Fruit fly (Drosophila melanogaster): ENCODE results near the gene CG3191.
A peak's percentile ranks its signal among the peaks of the same experiment; 100 is the strongest.

CG3191 gene

DNA sequence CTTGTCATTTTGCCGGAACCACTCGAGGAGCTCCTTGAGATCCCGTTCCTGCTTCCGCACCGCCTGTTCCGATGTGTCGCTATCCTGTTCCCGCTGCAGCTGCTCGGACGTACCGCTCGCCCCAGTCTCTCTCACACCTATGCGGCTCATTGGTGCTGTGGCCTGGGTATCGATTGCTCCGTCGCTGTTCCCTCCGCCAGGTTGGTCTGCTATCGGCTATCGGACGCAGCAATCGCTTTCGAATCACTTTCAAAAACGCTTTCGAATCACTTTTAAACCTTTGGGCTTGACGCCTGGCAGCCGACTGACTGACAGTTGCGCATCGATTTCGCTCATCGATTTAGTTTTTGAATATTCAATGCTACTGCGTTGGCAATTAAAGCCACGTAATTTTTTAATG lies at the start of gene CG3191:
CG3191 (minus strand) TSS at position 306 of the 400 bp plus-strand sequence.
- TF ChIP-seq CG32121 (GFP tag; IDR thresholded peaks at IDR 0.05), result no peak
- TF ChIP-seq CG13204 (GFP tag; optimal IDR thresholded peaks at IDR 0.05), result no peak
- TF ChIP-seq CG14655 (GFP tag; optimal IDR thresholded peaks at IDR 0.05), result no peak
- TF ChIP-seq CG4496 (GFP tag; IDR thresholded peaks at IDR 0.05), result 0 out of 3 replicates have a peak, but pooled peaks have one; percentile 21
- TF ChIP-seq EcR (GFP tag; optimal IDR thresholded peaks at IDR 0.05), result no peak
- no peak for TF ChIP-seq CG34367 (tag; optimal IDR thresholded peaks at IDR 0.05)
- TF ChIP-seq CG8301 (tag; optimal IDR thresholded peaks at IDR 0.05), result no peak
- TF ChIP-seq fd96Ca (GFP tag; IDR thresholded peaks at IDR 0.05), result no peak

DNA sequence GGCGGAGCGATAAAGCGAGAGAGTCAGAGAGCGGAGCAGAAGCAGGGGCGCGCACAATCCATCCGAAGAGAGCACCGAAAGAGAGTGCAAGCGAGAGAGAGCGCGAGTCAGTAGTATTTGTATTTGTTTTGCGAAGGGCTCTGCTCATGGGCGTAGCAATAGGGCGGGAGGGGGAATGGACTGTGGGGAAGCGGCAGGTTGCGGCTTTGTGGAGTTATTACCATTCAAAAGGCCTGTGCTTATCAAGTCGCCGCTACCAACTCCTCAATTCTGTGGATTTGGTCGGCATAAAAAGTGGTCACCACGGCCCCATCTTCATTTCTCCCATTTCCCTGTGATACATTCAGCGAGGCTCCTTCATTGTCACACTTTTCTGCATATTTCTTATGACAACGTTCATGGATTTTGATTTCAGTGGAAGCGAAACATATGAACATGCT lies 49.3 kb upstream of the CG3191 start:
- TF ChIP-seq CG34367 (tag; optimal IDR thresholded peaks at IDR 0.05), result peak; percentile 38
- TF ChIP-seq Ets98B (GFP tag; IDR thresholded peaks at IDR 0.05), result no peak; the same call in 1 of the 2 replicates
- peak; percentile 78 for TF ChIP-seq CG8159 (tag; optimal IDR thresholded peaks at IDR 0.05)
- TF ChIP-seq CG9948 (tag; optimal IDR thresholded peaks at IDR 0.05), result peak; percentile 72
- TF ChIP-seq CG8301 (tag; optimal IDR thresholded peaks at IDR 0.05), result peak; percentile 59
- TF ChIP-seq CG17806 (tag; optimal IDR thresholded peaks at IDR 0.05), result peak; percentile 53
- TF ChIP-seq CG32121 (GFP tag; IDR thresholded peaks at IDR 0.05), result peak; percentile 61; the same call in 1 of the 2 replicates
- TF ChIP-seq CG15710 (tag; optimal IDR thresholded peaks at IDR 0.05), result peak; percentile 62
- TF ChIP-seq EcR (GFP tag; optimal IDR thresholded peaks at IDR 0.05), result no peak
- TF ChIP-seq CG13204 (GFP tag; optimal IDR thresholded peaks at IDR 0.05), result peak; percentile 39
- TF ChIP-seq CG14655 (GFP tag; optimal IDR thresholded peaks at IDR 0.05), result peak; percentile 45
- TF ChIP-seq Snoo (tag; optimal IDR thresholded peaks at IDR 0.05), result peak; percentile 72
- peak; percentile 38; the same call in 1 of the 2 replicates for TF ChIP-seq CG12605 (GFP tag; IDR thresholded peaks at IDR 0.05)
- no peak for TF ChIP-seq D1 (tag; optimal IDR thresholded peaks at IDR 0.05)
- 0 out of 2 replicates have a peak, but pooled peaks have one; percentile 4 for TF ChIP-seq rn (GFP tag; IDR thresholded peaks at IDR 0.05)
- no peak for TF ChIP-seq CG10348 (GFP tag; IDR thresholded peaks at IDR 0.05)
- TF ChIP-seq CG4496 (GFP tag; IDR thresholded peaks at IDR 0.05), result peak; percentile 47; the same call in 2 of the 3 replicates
- peak; percentile 28 for TF ChIP-seq gl (tag; optimal IDR thresholded peaks at IDR 0.05)
- peak; percentile 70 for TF ChIP-seq fd96Ca (GFP tag; IDR thresholded peaks at IDR 0.05)
- TF ChIP-seq Pif1A (GFP tag; optimal IDR thresholded peaks at IDR 0.05), result peak; percentile 40
- TF ChIP-seq Pif1B (GFP tag; optimal IDR thresholded peaks at IDR 0.05), result no peak

DNA sequence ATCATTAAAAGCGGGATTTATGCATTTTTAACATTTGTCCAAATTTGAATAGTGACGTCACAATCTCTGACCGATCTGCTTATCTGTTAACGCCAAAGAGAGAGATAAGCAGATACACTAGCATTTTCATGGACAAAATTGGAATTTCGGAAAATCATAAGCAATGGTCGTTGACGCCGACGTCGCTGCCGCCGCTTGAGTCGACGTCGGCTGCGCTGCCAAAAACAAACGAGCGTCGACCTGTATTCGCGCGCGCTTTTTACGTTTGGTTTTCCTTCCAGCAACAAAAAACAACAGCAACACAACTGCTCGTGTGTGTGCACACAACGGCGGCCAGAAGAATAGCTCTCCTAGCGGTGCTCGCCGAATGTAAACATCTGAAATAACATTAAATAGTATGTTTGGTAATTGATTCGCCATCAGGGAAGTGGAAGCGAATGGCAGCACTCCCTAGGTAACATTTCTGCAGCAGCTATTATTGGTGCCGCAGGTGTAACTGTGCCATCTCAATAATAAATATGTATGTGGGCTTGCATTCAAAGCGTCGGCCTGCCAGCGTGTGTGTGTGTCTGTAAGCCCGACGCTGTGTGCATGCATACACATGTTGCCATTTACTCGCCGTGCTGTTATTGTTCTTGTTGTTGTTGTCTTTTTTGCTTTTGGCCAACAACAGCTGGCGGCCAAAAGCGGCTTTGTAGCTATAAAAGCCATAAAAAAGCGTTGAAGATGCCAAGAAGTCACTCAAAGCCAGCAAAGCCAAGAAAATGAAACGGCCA lies 48.7 kb upstream of the CG3191 start:
- TF ChIP-seq CG15710 (tag; optimal IDR thresholded peaks at IDR 0.05) (peak; percentile 99), D1 (tag; optimal IDR thresholded peaks at IDR 0.05) (peak; percentile 97), CG9948 (tag; optimal IDR thresholded peaks at IDR 0.05) (peak; percentile 99), CG13204 (GFP tag; optimal IDR thresholded peaks at IDR 0.05) (peak; percentile 97), rn (GFP tag; IDR thresholded peaks at IDR 0.05) (peak; percentile 98), Snoo (tag; optimal IDR thresholded peaks at IDR 0.05) (peak; percentile 99), Ets98B (GFP tag; IDR thresholded peaks at IDR 0.05) (peak; percentile 99), Pif1B (GFP tag; optimal IDR thresholded peaks at IDR 0.05) (peak; percentile 99), CG14655 (GFP tag; optimal IDR thresholded peaks at IDR 0.05) (peak; percentile 99), CG8301 (tag; optimal IDR thresholded peaks at IDR 0.05) (peak; percentile 99), CG12605 (GFP tag; IDR thresholded peaks at IDR 0.05) (peak; percentile 99), CG10348 (GFP tag; IDR thresholded peaks at IDR 0.05) (peak; percentile 98), EcR (GFP tag; optimal IDR thresholded peaks at IDR 0.05) (peak; percentile 75), CG8159 (tag; optimal IDR thresholded peaks at IDR 0.05) (peak; percentile 98), CG34367 (tag; optimal IDR thresholded peaks at IDR 0.05) (peak; percentile 99), CG4496 (GFP tag; IDR thresholded peaks at IDR 0.05) (peak; percentile 100), gl (tag; optimal IDR thresholded peaks at IDR 0.05) (peak; percentile 98), CG32121 (GFP tag; IDR thresholded peaks at IDR 0.05) (peak; percentile 99), fd96Ca (GFP tag; IDR thresholded peaks at IDR 0.05) (peak; percentile 100), Pif1A (GFP tag; optimal IDR thresholded peaks at IDR 0.05) (peak; percentile 99), CG17806 (tag; optimal IDR thresholded peaks at IDR 0.05) (peak; percentile 99)

DNA sequence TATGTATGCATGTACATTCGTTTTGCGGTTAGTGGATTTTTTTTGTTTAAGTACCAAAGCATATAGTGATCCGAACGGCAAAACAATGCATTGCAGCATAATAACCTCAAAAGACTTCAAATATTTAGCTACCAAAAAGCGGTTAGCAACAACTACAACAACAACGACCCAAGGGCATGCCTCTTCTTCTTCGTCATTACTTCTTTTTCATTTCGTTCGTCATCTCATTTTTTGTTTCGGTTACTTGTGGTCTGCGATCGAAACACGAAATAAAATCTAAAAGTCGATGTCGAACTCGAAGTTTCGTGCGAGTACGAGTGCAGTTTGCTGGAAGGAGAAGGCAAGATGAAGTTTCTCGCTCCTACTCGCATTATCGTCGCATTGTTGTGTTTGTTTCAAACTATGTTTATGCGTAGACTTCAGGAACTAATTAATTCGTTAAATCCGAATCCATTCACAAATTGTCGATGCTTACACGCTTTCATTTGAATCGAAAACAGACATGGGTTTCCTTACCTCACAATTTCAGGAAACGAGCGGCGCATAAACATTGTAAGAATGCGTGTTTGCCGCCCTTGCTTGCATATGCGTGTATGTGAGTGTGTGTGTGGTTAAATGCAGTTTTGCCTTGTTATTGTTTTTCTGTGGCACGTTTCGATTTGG lies 47.0 kb upstream of the CG3191 start:
- TF ChIP-seq CG8159 (tag; optimal IDR thresholded peaks at IDR 0.05) (peak; percentile 90), CG8301 (tag; optimal IDR thresholded peaks at IDR 0.05) (peak; percentile 86), CG15710 (tag; optimal IDR thresholded peaks at IDR 0.05) (peak; percentile 93), D1 (tag; optimal IDR thresholded peaks at IDR 0.05) (peak; percentile 79), CG34367 (tag; optimal IDR thresholded peaks at IDR 0.05) (peak; percentile 95), EcR (GFP tag; optimal IDR thresholded peaks at IDR 0.05) (peak; percentile 66), Snoo (tag; optimal IDR thresholded peaks at IDR 0.05) (peak; percentile 89), CG17806 (tag; optimal IDR thresholded peaks at IDR 0.05) (peak; percentile 91), CG13204 (GFP tag; optimal IDR thresholded peaks at IDR 0.05) (peak; percentile 84), Pif1B (GFP tag; optimal IDR thresholded peaks at IDR 0.05) (peak; percentile 97), CG12605 (GFP tag; IDR thresholded peaks at IDR 0.05) (peak; percentile 94), CG10348 (GFP tag; IDR thresholded peaks at IDR 0.05) (no peak), gl (tag; optimal IDR thresholded peaks at IDR 0.05) (peak; percentile 89), rn (GFP tag; IDR thresholded peaks at IDR 0.05) (peak; percentile 72), Pif1A (GFP tag; optimal IDR thresholded peaks at IDR 0.05) (peak; percentile 96), CG4496 (GFP tag; IDR thresholded peaks at IDR 0.05) (peak; percentile 97), Ets98B (GFP tag; IDR thresholded peaks at IDR 0.05) (peak; percentile 94), CG9948 (tag; optimal IDR thresholded peaks at IDR 0.05) (peak; percentile 81), CG32121 (GFP tag; IDR thresholded peaks at IDR 0.05) (peak; percentile 89), CG14655 (GFP tag; optimal IDR thresholded peaks at IDR 0.05) (peak; percentile 88), fd96Ca (GFP tag; IDR thresholded peaks at IDR 0.05) (peak; percentile 95)
